Worm (Caenorhabditis elegans) whole organism, young adult: Measurements from ENCODE around the gene tsfm-1.

Source experiments
- B0019.2 ChIP-seq: fragments of 200-800 bp; sonication (Bioruptor generic); conservative IDR thresholded peaks from 2 replicates; pipeline ENCODE4 v1.3.6; 2022; ENCODE audit warnings: missing genetic modification reagents, missing genetic modification characterization, missing compliant biosample characterization
- B0336.3 ChIP-seq: fragments of 200-800 bp; sonication (Bioruptor generic); IDR thresholded peaks from 2 replicates; pipeline ENCODE4 v1.3.6; 2022; ENCODE audit warnings: missing genetic modification characterization, missing compliant biosample characterization
- F10E7.11 ChIP-seq: sonication (generic microtip); optimal IDR thresholded peaks from 2 replicates; lab custom pipeline; 2017; ENCODE audit warnings: mild to moderate bottlenecking, missing genetic modification characterization, moderate library complexity, missing compliant biosample characterization
- F22D6.2 ChIP-seq: sonication (generic microtip); optimal IDR thresholded peaks from 2 replicates; lab custom pipeline; 2016; ENCODE audit warnings: mild to moderate bottlenecking, missing genetic modification characterization, missing compliant biosample characterization
- F52B5.7 ChIP-seq: sonication (generic microtip); optimal IDR thresholded peaks from 2 replicates; lab custom pipeline; 2016; ENCODE audit warnings: mild to moderate bottlenecking, missing genetic modification characterization, missing compliant biosample characterization
- F57A8.1 ChIP-seq: fragments of 200-800 bp; sonication (Bioruptor generic); optimal IDR thresholded peaks from 2 replicates; lab custom pipeline; 2018; ENCODE audit warnings: mild to moderate bottlenecking, missing genetic modification characterization, moderate library complexity, missing compliant biosample characterization
- F57C9.4 ChIP-seq: sonication (generic microtip); optimal IDR thresholded peaks from 2 replicates; lab custom pipeline; 2017; ENCODE audit warnings: mild to moderate bottlenecking, missing genetic modification characterization, missing compliant biosample characterization
- K12H6.12 ChIP-seq: fragments of 200-800 bp; sonication (Bioruptor generic); optimal IDR thresholded peaks from 2 replicates; lab custom pipeline; 2018; ENCODE audit warnings: mild to moderate bottlenecking, missing genetic modification characterization, missing compliant biosample characterization
- T07F8.4 ChIP-seq: sonication (generic microtip); optimal IDR thresholded peaks from 2 replicates; lab custom pipeline; 2016; ENCODE audit warnings: mild to moderate bottlenecking, missing genetic modification characterization, moderate library complexity, missing compliant biosample characterization
- T26A5.8 ChIP-seq: sonication (generic microtip); optimal IDR thresholded peaks from 2 replicates; lab custom pipeline; 2016; ENCODE audit warnings: missing genetic modification characterization, missing compliant biosample characterization
- Y53F4B.3 ChIP-seq: fragments of 200-800 bp; sonication (Bioruptor generic); IDR thresholded peaks from 2 replicates; pipeline ENCODE4 v1.3.6; 2022; ENCODE audit warnings: missing genetic modification reagents, missing genetic modification characterization, missing compliant biosample characterization
- Y53G8AR.9 ChIP-seq: fragments of 200-800 bp; sonication (Bioruptor generic); conservative IDR thresholded peaks from 2 replicates; pipeline ENCODE4 v1.3.6; 2022; ENCODE audit warnings: missing genetic modification reagents, missing genetic modification characterization, missing compliant biosample characterization
- Y56A3A.18 ChIP-seq: fragments of 200-800 bp; sonication (Bioruptor generic); IDR thresholded peaks from 2 replicates; pipeline ENCODE4 v1.3.6; 2022; ENCODE audit warnings: missing genetic modification reagents, missing genetic modification characterization, missing compliant biosample characterization
- Y67H2A.10 ChIP-seq: fragments of 200-800 bp; sonication (Bioruptor generic); conservative IDR thresholded peaks from 2 replicates; pipeline ENCODE4 v1.3.6; 2022; ENCODE audit warnings: missing genetic modification reagents, missing genetic modification characterization, missing compliant biosample characterization
- Y79H2A.3 ChIP-seq: fragments of 200-800 bp; sonication (Bioruptor generic); conservative IDR thresholded peaks from 2 replicates; pipeline ENCODE4 v1.3.6; 2022; ENCODE audit warnings: missing genetic modification reagents, missing genetic modification characterization, missing compliant biosample characterization
- Y95B8A.8 ChIP-seq: fragments of 200-800 bp; sonication (Bioruptor generic); IDR thresholded peaks from 2 replicates; pipeline ENCODE4 v1.3.6; 2022; ENCODE audit warnings: missing genetic modification reagents, missing genetic modification characterization, missing compliant biosample characterization
- ZK185.1 ChIP-seq: sonication (generic microtip); optimal IDR thresholded peaks from 2 replicates; lab custom pipeline; 2016; ENCODE audit warnings: mild to moderate bottlenecking, missing genetic modification characterization, missing compliant biosample characterization; ENCODE audit not compliant: poor library complexity, severe bottlenecking
- aptf-3 ChIP-seq: fragments of 200-800 bp; sonication (Bioruptor generic); IDR thresholded peaks from 2 replicates; pipeline ENCODE4 v1.3.6; 2022; ENCODE audit warnings: missing genetic modification characterization, missing compliant biosample characterization
- bed-2 ChIP-seq: fragments of 200-800 bp; sonication (Bioruptor generic); IDR thresholded peaks from 2 replicates; pipeline ENCODE4 v1.3.6; 2022; ENCODE audit warnings: missing genetic modification reagents, missing genetic modification characterization, missing compliant biosample characterization
- cebp-1 ChIP-seq, 2 experiments: fragments of 200-800 bp in 1 of 2; sonication (Bioruptor generic) in 1 of 2; sonication (generic microtip) in 1 of 2; IDR thresholded peaks in 1 of 2; optimal IDR thresholded peaks in 1 of 2; 2 replicates each; pipeline versions ENCODE4 v1.3.6 to Lab custom; 2017 to 2022; ENCODE audit warnings: missing compliant biosample characterization in 2 of 2, missing genetic modification characterization in 2 of 2, mild to moderate bottlenecking in 1 of 2, missing genetic modification reagents in 1 of 2, moderate library complexity in 1 of 2
- ceh-40 ChIP-seq: fragments of 200-800 bp; sonication (Bioruptor generic); IDR thresholded peaks from 2 replicates; pipeline ENCODE4 v1.3.6; 2022; ENCODE audit warnings: missing genetic modification characterization, missing compliant biosample characterization
- die-1 ChIP-seq: sonication (generic microtip); optimal IDR thresholded peaks from 2 replicates; lab custom pipeline; 2016; ENCODE audit warnings: missing genotype, mild to moderate bottlenecking, missing genetic modification characterization, missing compliant biosample characterization
- efl-1 ChIP-seq: fragments of 150-350 bp; optimal IDR thresholded peaks from 2 replicates; lab custom pipeline; 2014; ENCODE audit warnings: missing biosample characterization, missing genetic modification reagents, missing genetic modification characterization
- egl-18 ChIP-seq: fragments of 200-800 bp; sonication (Bioruptor generic); IDR thresholded peaks from 2 replicates; pipeline ENCODE4 v1.3.6; 2022; ENCODE audit warnings: missing genetic modification reagents, missing genetic modification characterization, missing compliant biosample characterization
- hlh-12 ChIP-seq: sonication (generic microtip); optimal IDR thresholded peaks from 2 replicates; lab custom pipeline; 2016; ENCODE audit warnings: missing genetic modification characterization, missing compliant biosample characterization
- let-526 ChIP-seq: fragments of 200-800 bp; sonication (Bioruptor generic); IDR thresholded peaks from 2 replicates; pipeline ENCODE4 v1.3.6; 2022; ENCODE audit warnings: missing genetic modification reagents, missing genetic modification characterization, missing compliant biosample characterization
- lsl-1 ChIP-seq: fragments of 200-800 bp; sonication (Bioruptor generic); optimal IDR thresholded peaks from 2 replicates; lab custom pipeline; 2018; ENCODE audit warnings: mild to moderate bottlenecking, missing genetic modification characterization, moderate library complexity, missing compliant biosample characterization
- madf-3 ChIP-seq: fragments of 200-800 bp; sonication (Bioruptor generic); IDR thresholded peaks from 2 replicates; pipeline ENCODE4 v1.3.6; 2022; ENCODE audit warnings: missing genetic modification reagents, missing genetic modification characterization, missing compliant biosample characterization
- mcd-1 ChIP-seq: fragments of 200-800 bp; sonication (Bioruptor generic); IDR thresholded peaks from 2 replicates; pipeline ENCODE4 v1.3.6; 2022; ENCODE audit warnings: missing genetic modification reagents, missing genetic modification characterization, missing compliant biosample characterization
- mel-28 ChIP-seq: sonication (generic microtip); optimal IDR thresholded peaks from 2 replicates; lab custom pipeline; 2016; ENCODE audit warnings: borderline replicate concordance, mild to moderate bottlenecking, missing genetic modification characterization, missing compliant biosample characterization
- mes-4 ChIP-seq: sonication (generic microtip); optimal IDR thresholded peaks from 2 replicates; lab custom pipeline; 2016; ENCODE audit warnings: missing genotype, missing genetic modification characterization, missing compliant biosample characterization
- nfya-2 ChIP-seq: fragments of 200-800 bp; sonication (Bioruptor generic); IDR thresholded peaks from 2 replicates; pipeline ENCODE4 v1.3.6; 2022; ENCODE audit warnings: missing genetic modification reagents, missing genetic modification characterization, missing compliant biosample characterization
- nhr-27 ChIP-seq: fragments of 200-800 bp; sonication (Bioruptor generic); optimal IDR thresholded peaks from 2 replicates; lab custom pipeline; 2018; ENCODE audit warnings: mild to moderate bottlenecking, missing genetic modification characterization, moderate library complexity, missing compliant biosample characterization
- sea-2 ChIP-seq: fragments of 200-800 bp; sonication (Bioruptor generic); IDR thresholded peaks from 2 replicates; pipeline ENCODE4 v1.3.6; 2022; ENCODE audit warnings: missing genetic modification characterization, missing compliant biosample characterization
- tbp1 ChIP-seq: fragments of 200-800 bp; sonication (Bioruptor generic); optimal IDR thresholded peaks from 2 replicates; lab custom pipeline; 2018; ENCODE audit warnings: mild to moderate bottlenecking, missing genetic modification characterization, missing compliant biosample characterization
- tlf-1 ChIP-seq: fragments of 200-800 bp; sonication (Bioruptor generic); optimal IDR thresholded peaks from 2 replicates; lab custom pipeline; 2018; ENCODE audit warnings: mild to moderate bottlenecking, missing genetic modification characterization, missing compliant biosample characterization
- unc-130 ChIP-seq: sonication (generic microtip); optimal IDR thresholded peaks from 2 replicates; lab custom pipeline; 2016; ENCODE audit warnings: missing genetic modification reagents, missing genetic modification characterization, missing compliant biosample characterization
- unc-62 ChIP-seq: fragments of 150-350 bp; optimal IDR thresholded peaks from 2 replicates; lab custom pipeline; 2014; ENCODE audit warnings: missing biosample characterization, missing genetic modification reagents, missing genetic modification characterization
- ztf-18 ChIP-seq: sonication (generic microtip); optimal IDR thresholded peaks from 2 replicates; lab custom pipeline; 2016; ENCODE audit warnings: missing genotype, mild to moderate bottlenecking, missing genetic modification characterization, missing compliant biosample characterization
- ztf-22 ChIP-seq: fragments of 200-800 bp; sonication (Bioruptor generic); optimal IDR thresholded peaks from 2 replicates; lab custom pipeline; 2018; ENCODE audit warnings: mild to moderate bottlenecking, missing genetic modification characterization, moderate library complexity, missing compliant biosample characterization

Gene tsfm-1

ce11 chrV:12317894-12318553 lies 46.7 kb upstream of the tsfm-1 start, which contains the start of the genes R04F11.5 and R04F11.2 (continued):
- TF ChIP-seq cebp-1 (GFP tag; IDR thresholded peaks at IDR 0.05; lab: Robert Waterston, UW) = no peak
- peak; percentile 52 for TF ChIP-seq cebp-1 (tag; optimal IDR thresholded peaks at IDR 0.05; lab: Kevin White, UChicago)
- TF ChIP-seq aptf-3 = no peak
- TF ChIP-seq sea-2 (GFP tag; lab: Robert Waterston, UW) = no peak
- no peak for TF ChIP-seq unc-130
- TF ChIP-seq K12H6.12 (tag; lab: Kevin White, UChicago) = no peak
- no peak for TF ChIP-seq die-1 (tag; lab: Kevin White, UChicago)
- TF ChIP-seq Y56A3A.18 = no peak
- TF ChIP-seq ztf-22 (GFP tag; lab: Kevin White, UChicago) = no peak
- TF ChIP-seq ZK185.1 (tag; lab: Kevin White, UChicago) = peak; percentile 44
- no peak for TF ChIP-seq F57A8.1
- no peak for TF ChIP-seq F10E7.11 (tag; lab: Kevin White, UChicago)
- TF ChIP-seq Y95B8A.8 (GFP tag; lab: Robert Waterston, UW) = peak; percentile 79
- TF ChIP-seq ceh-40 = no peak
- TF ChIP-seq B0336.3 (GFP tag; lab: Robert Waterston, UW) = no peak
- no peak for TF ChIP-seq Y53F4B.3 (GFP tag; lab: Robert Waterston, UW)
- no peak for TF ChIP-seq Y79H2A.3
- TF ChIP-seq B0019.2 = no peak
- TF ChIP-seq Y67H2A.10 (GFP tag; lab: Robert Waterston, UW) = no peak
- TF ChIP-seq tbp1 (GFP tag; lab: Kevin White, UChicago) = peak; percentile 60
- TF ChIP-seq efl-1 (GFP tag; lab: Kevin White, UChicago) = peak; percentile 82
- TF ChIP-seq nhr-27 = no peak
- peak; percentile 83 for TF ChIP-seq ztf-18 (tag; lab: Kevin White, UChicago)
- no peak for TF ChIP-seq nfya-2 (GFP tag; lab: Robert Waterston, UW)
- TF ChIP-seq T26A5.8 (tag; lab: Kevin White, UChicago) = no peak
- no peak for TF ChIP-seq unc-62
- peak; percentile 40 for TF ChIP-seq tlf-1 (GFP tag; lab: Kevin White, UChicago)
- no peak for TF ChIP-seq T07F8.4 (tag; lab: Kevin White, UChicago)
- TF ChIP-seq mel-28 (tag; lab: Kevin White, UChicago) = no peak
- no peak for TF ChIP-seq F57C9.4
- TF ChIP-seq F52B5.7 (tag; lab: Kevin White, UChicago) = no peak
- no peak for TF ChIP-seq mes-4 (tag; lab: Kevin White, UChicago)
- peak; percentile 64 for TF ChIP-seq mcd-1
- TF ChIP-seq, all 124 proteins: peak for 37

DNA sequence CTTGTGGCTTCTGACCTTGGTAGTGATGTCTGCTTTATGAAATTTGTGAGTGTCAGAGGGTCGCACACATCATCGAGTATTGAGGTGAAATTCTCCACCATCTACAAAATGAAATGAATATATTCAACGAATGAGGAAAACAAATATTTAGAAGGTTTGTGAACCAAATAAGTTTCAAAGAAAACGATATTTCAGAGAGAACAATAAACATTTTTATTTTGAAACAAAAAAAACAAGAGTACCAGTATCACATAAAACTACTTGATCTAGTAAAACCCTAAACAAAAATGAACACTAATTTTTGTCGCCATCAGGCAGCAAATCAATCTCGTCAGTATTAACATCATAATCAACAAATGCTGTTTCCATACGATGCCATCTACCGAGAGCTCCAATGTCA lies 45.7 kb upstream of the tsfm-1 start, which contains the start of gene R04F11.3:
Gene R04F11.3 (minus strand): TSS at position 101 of the 400 bp plus-strand sequence.
- TF ChIP-seq ztf-18 (tag; lab: Kevin White, UChicago) = no peak
- TF ChIP-seq sea-2 (GFP tag; lab: Robert Waterston, UW) = no peak
- no peak for TF ChIP-seq F22D6.2 (tag; lab: Kevin White, UChicago)
- no peak for TF ChIP-seq F57C9.4
- TF ChIP-seq hlh-12 = no peak
- TF ChIP-seq egl-18 = no peak
- TF ChIP-seq bed-2 = no peak
- TF ChIP-seq let-526 = no peak
- no peak for TF ChIP-seq tlf-1 (GFP tag; lab: Kevin White, UChicago)
- no peak for TF ChIP-seq F52B5.7 (tag; lab: Kevin White, UChicago)
- TF ChIP-seq B0019.2 = no peak
- no peak for TF ChIP-seq nhr-27
- TF ChIP-seq lsl-1 (GFP tag; lab: Kevin White, UChicago) = no peak
- no peak for TF ChIP-seq Y95B8A.8 (GFP tag; lab: Robert Waterston, UW)
- no peak for TF ChIP-seq Y53G8AR.9 (GFP tag; lab: Robert Waterston, UW)
- no peak for TF ChIP-seq madf-3 (GFP tag; lab: Robert Waterston, UW)
